Fruit fly (Drosophila melanogaster) Kc167 (cell line): ENCODE measurements around the gene CG43915.

ENCODE experiments used
- Myc ChIP-seq: fragments of >200 bp; optimal IDR thresholded peaks from 2 replicates; lab custom pipeline; 2017; ENCODE audit warnings: missing external identifiers
- Sin3A ChIP-seq: fragments of >200 bp; optimal IDR thresholded peaks from 2 replicates; lab custom pipeline; 2018; ENCODE audit warnings: missing external identifiers

dm6 chr3L:4014349-4014748 is 41.6 kb downstream of the CG43915 start:
- TF ChIP-seq Sin3A (no peak), Myc (lab: Kevin White, UChicago) (no peak)
